Worm (Caenorhabditis elegans): ENCODE results near the gene F58H7.1.

- TF ChIP-seq lir-3 (tag; optimal IDR thresholded peaks at IDR 0.05; ENCODE audit: poor library complexity) (no peak), lin-39 (tag; optimal IDR thresholded peaks at IDR 0.05) (no peak), fkh-4 (tag; optimal IDR thresholded peaks at IDR 0.05; ENCODE audit: borderline replicate concordance) (no peak), nhr-28 (tag; optimal IDR thresholded peaks at IDR 0.05) (no peak), jun-1 (tag; optimal IDR thresholded peaks at IDR 0.05) (no peak), lin-15B (tag; optimal IDR thresholded peaks at IDR 0.05) (no peak), swsn-7 (tag; optimal IDR thresholded peaks at IDR 0.05) (no peak), nhr-11 (tag; optimal IDR thresholded peaks at IDR 0.05) (no peak), mdl-1 (tag; optimal IDR thresholded peaks at IDR 0.05) (no peak), ama-1 (optimal IDR thresholded peaks at IDR 0.05) (no peak), vab-15 (tag; optimal IDR thresholded peaks at IDR 0.05) (no peak), mef-2 (tag; optimal IDR thresholded peaks at IDR 0.05) (no peak)
Measured at ce11 chrIV:919690-920089, 15.9 kb downstream of the F58H7.1 start, which contains the start of gene F58H7.5.
